Worm (Caenorhabditis elegans) whole organism, young adult: Measurements from ENCODE around the gene clec-9.

Experiments used
- B0035.1 ChIP-seq: sonication (generic microtip); optimal IDR thresholded peaks from 2 replicates; lab custom pipeline; 2016; ENCODE audit warnings: missing genetic modification characterization, mild to moderate bottlenecking, missing compliant biosample characterization, missing genotype, missing genetic modification reagents
- T26A5.8 ChIP-seq: sonication (generic microtip); optimal IDR thresholded peaks from 2 replicates; lab custom pipeline; 2016; ENCODE audit warnings: missing genetic modification characterization, missing compliant biosample characterization
- Y79H2A.3 ChIP-seq: fragments of 200-800 bp; sonication (Bioruptor generic); conservative IDR thresholded peaks from 2 replicates; pipeline ENCODE4 v1.3.6; 2022; ENCODE audit warnings: missing genetic modification reagents, missing genetic modification characterization, missing compliant biosample characterization
- attf-6 ChIP-seq: fragments of 200-800 bp; sonication (Bioruptor generic); IDR thresholded peaks from 2 replicates; pipeline ENCODE4 v1.3.6; 2022; ENCODE audit warnings: missing genetic modification reagents, missing genetic modification characterization, missing compliant biosample characterization
- cebp-1 ChIP-seq, 2 experiments: fragments of 200-800 bp in 1 of 2; sonication (Bioruptor generic) in 1 of 2; sonication (generic microtip) in 1 of 2; IDR thresholded peaks in 1 of 2; optimal IDR thresholded peaks in 1 of 2; 2 replicates each; pipeline versions ENCODE4 v1.3.6 to Lab custom; 2017 to 2022; ENCODE audit warnings: missing compliant biosample characterization in 2 of 2, missing genetic modification characterization in 2 of 2, mild to moderate bottlenecking in 1 of 2, missing genetic modification reagents in 1 of 2, moderate library complexity in 1 of 2
- ceh-27 ChIP-seq: fragments of 200-800 bp; sonication (Bioruptor generic); optimal IDR thresholded peaks from 2 replicates; lab custom pipeline; 2018; ENCODE audit warnings: mild to moderate bottlenecking, missing genetic modification characterization, moderate library complexity, missing compliant biosample characterization
- efl-1 ChIP-seq: fragments of 150-350 bp; optimal IDR thresholded peaks from 2 replicates; lab custom pipeline; 2014; ENCODE audit warnings: missing biosample characterization, missing genetic modification reagents, missing genetic modification characterization
- lin-40 ChIP-seq: sonication (generic microtip); optimal IDR thresholded peaks from 2 replicates; lab custom pipeline; 2016; ENCODE audit warnings: missing genetic modification characterization, mild to moderate bottlenecking, missing compliant biosample characterization, missing genotype, missing genetic modification reagents
- mcd-1 ChIP-seq: fragments of 200-800 bp; sonication (Bioruptor generic); IDR thresholded peaks from 2 replicates; pipeline ENCODE4 v1.3.6; 2022; ENCODE audit warnings: missing genetic modification reagents, missing genetic modification characterization, missing compliant biosample characterization
- rec-8 ChIP-seq, 2 experiments: sonication (generic microtip); optimal IDR thresholded peaks; 2 replicates each; lab custom pipeline; 2016; ENCODE audit warnings: mild to moderate bottlenecking in 2 of 2, missing genetic modification characterization in 2 of 2, missing genetic modification reagents in 2 of 2, missing genotype in 2 of 2, missing biosample characterization in 1 of 2, missing compliant biosample characterization in 1 of 2, moderate library complexity in 1 of 2
- snpc-1.3 ChIP-seq: sonication (generic microtip); optimal IDR thresholded peaks from 2 replicates; lab custom pipeline; 2017; ENCODE audit warnings: missing genetic modification characterization, mild to moderate bottlenecking, missing compliant biosample characterization, antibody characterized with exemption, moderate library complexity, missing genotype, missing genetic modification reagents; ENCODE audit not compliant: insufficient read depth
- snpc-4 ChIP-seq, 5 experiments: fragments of 150-350 bp in 1 of 5; sonication (generic microtip) in 4 of 5; optimal IDR thresholded peaks; 2 replicates each; lab custom pipeline; 2014 to 2018; ENCODE audit warnings: missing genetic modification characterization in 5 of 5, missing biosample characterization in 3 of 5, antibody characterized with exemption in 2 of 5, mild to moderate bottlenecking in 2 of 5, missing compliant biosample characterization in 2 of 5, missing genotype in 2 of 5, moderate library complexity in 2 of 5, missing genetic modification reagents in 1 of 5

ce11 chrV:16749473-16749872 is 43.0 kb upstream of the clec-9 start:
- no peak for TF ChIP-seq efl-1 (GFP tag; lab: Kevin White, UChicago)
- no peak for TF ChIP-seq snpc-4 (GFP tag; optimal IDR thresholded peaks at IDR 0.05; lab: Kevin White, UChicago)
- TF ChIP-seq snpc-4 (tag; optimal IDR thresholded peaks at IDR 0.05; lab: Kevin White, UChicago): no peak
- TF ChIP-seq rec-8 (tag; optimal IDR thresholded peaks at IDR 0.05; lab: Kevin White, UChicago): no peak
- no peak for TF ChIP-seq B0035.1 (tag; lab: Kevin White, UChicago)
- TF ChIP-seq snpc-1.3: no peak
- TF ChIP-seq mcd-1 (GFP tag; lab: Robert Waterston, UW): no peak
- TF ChIP-seq lin-40 (tag; lab: Kevin White, UChicago): no peak
- TF ChIP-seq attf-6 (GFP tag; lab: Robert Waterston, UW): no peak
- TF ChIP-seq ceh-27 (GFP tag; lab: Kevin White, UChicago): no peak
- TF ChIP-seq cebp-1 (GFP tag; IDR thresholded peaks at IDR 0.05; lab: Robert Waterston, UW): no peak
- TF ChIP-seq cebp-1 (tag; optimal IDR thresholded peaks at IDR 0.05; lab: Kevin White, UChicago): no peak
- TF ChIP-seq Y79H2A.3: no peak
- TF ChIP-seq T26A5.8 (tag; lab: Kevin White, UChicago): no peak
